Fruit fly (Drosophila melanogaster): ENCODE data around the gene CG18641.
A peak's percentile ranks its signal among the peaks of the same experiment; 100 is the strongest.

Gene CG18641

dm6 chr2L:2402194-2402593 is 12.9 kb downstream of the CG18641 start (continued):
- TF ChIP-seq Ssrp (tag; optimal IDR thresholded peaks at IDR 0.05) (peak; percentile 14), CTCF (GFP tag; optimal IDR thresholded peaks at IDR 0.05) (no peak), CG1024 (GFP tag; IDR thresholded peaks at IDR 0.05) (no peak), Rfx (GFP tag; IDR thresholded peaks at IDR 0.05) (peak; percentile 35; the same call in 1 of the 2 replicates), chm (GFP tag; IDR thresholded peaks at IDR 0.05) (no peak), Hr51 (GFP tag; optimal IDR thresholded peaks at IDR 0.05) (peak in 1 of 2 experiments; percentile 17), CG13123 (GFP tag; optimal IDR thresholded peaks at IDR 0.05) (no peak), CG7556 (GFP tag; optimal IDR thresholded peaks at IDR 0.05) (peak; percentile 26), tin (GFP tag; optimal IDR thresholded peaks at IDR 0.05) (no peak), fru (optimal IDR thresholded peaks at IDR 0.05) (no peak), NC2β (GFP tag; optimal IDR thresholded peaks at IDR 0.05) (no peak), Sry-δ (GFP tag; optimal IDR thresholded peaks at IDR 0.05) (no peak), CG32532 (GFP tag; IDR thresholded peaks at IDR 0.05) (0 out of 2 replicates have a peak, but pooled peaks have one; percentile 19), HLH3B (GFP tag; IDR thresholded peaks at IDR 0.05) (0 out of 2 replicates have a peak, but pooled peaks have one; percentile 25), sens (GFP tag) (peak; percentile 72), nmo (GFP tag; optimal IDR thresholded peaks at IDR 0.05) (no peak), dysf (GFP tag; IDR thresholded peaks at IDR 0.05) (peak; percentile 22; the same call in 1 of the 3 replicates), corto (GFP tag; optimal IDR thresholded peaks at IDR 0.05) (no peak), twi (tag; optimal IDR thresholded peaks at IDR 0.05) (no peak), ase (GFP tag; IDR thresholded peaks at IDR 0.05) (no peak), knrl (GFP tag; IDR thresholded peaks at IDR 0.05; ENCODE audit: partially characterized antibody) (no peak), trh (GFP tag; optimal IDR thresholded peaks at IDR 0.05) (no peak), nerfin-1 (tag; optimal IDR thresholded peaks at IDR 0.05) (no peak), CG34376 (GFP tag; optimal IDR thresholded peaks at IDR 0.05) (no peak), sisA (GFP tag; IDR thresholded peaks at IDR 0.05) (0 out of 2 replicates have a peak, but pooled peaks have one; percentile 26), ind (GFP tag; optimal IDR thresholded peaks at IDR 0.05) (peak; percentile 15), luna (GFP tag; optimal IDR thresholded peaks at IDR 0.05) (no peak), cwo (GFP tag; optimal IDR thresholded peaks at IDR 0.05) (no peak), Chrac-16 (GFP tag; optimal IDR thresholded peaks at IDR 0.05) (no peak), Mad (GFP tag; optimal IDR thresholded peaks at IDR 0.05) (no peak), CG7357 (GFP tag; IDR thresholded peaks at IDR 0.05) (no peak; the same call in 2 of the 3 replicates), peb (GFP tag; IDR thresholded peaks at IDR 0.05) (no peak), hkb (optimal IDR thresholded peaks at IDR 0.05) (no peak), hkb (GFP tag; IDR thresholded peaks at IDR 0.05) (peak; percentile 50), dmrt99B (tag; optimal IDR thresholded peaks at IDR 0.05) (peak; percentile 36), crc (GFP tag; optimal IDR thresholded peaks at IDR 0.05) (no peak), ap (GFP tag; IDR thresholded peaks at IDR 0.05) (no peak), CG9817 (tag; optimal IDR thresholded peaks at IDR 0.05) (peak; percentile 20), Nf-YC (tag; optimal IDR thresholded peaks at IDR 0.05) (no peak), rib (GFP tag; IDR thresholded peaks at IDR 0.05) (no peak), CG1792 (GFP tag; optimal IDR thresholded peaks at IDR 0.05) (no peak), H15 (GFP tag; IDR thresholded peaks at IDR 0.05) (0 out of 3 replicates have a peak, but pooled peaks have one; percentile 43), CG10565 (GFP tag; optimal IDR thresholded peaks at IDR 0.05) (no peak), lab (GFP tag; optimal IDR thresholded peaks at IDR 0.05) (peak; percentile 36), CG10654 (GFP tag; optimal IDR thresholded peaks at IDR 0.05) (no peak)

Data from whole organism, embryonic.